Worm (Caenorhabditis elegans) whole organism, early embryonic: Measurements from ENCODE around the gene egl-4.

Source experiments
- B0310.2 ChIP-seq: sonication (generic microtip); optimal IDR thresholded peaks from 2 replicates; lab custom pipeline; 2016; ENCODE audit warnings: mild to moderate bottlenecking, missing genetic modification characterization, missing compliant biosample characterization
- ama-1 ChIP-seq: fragments of 150-350 bp; optimal IDR thresholded peaks from 2 replicates; lab custom pipeline; 2014
- ceh-36 ChIP-seq: sonication (generic microtip); optimal IDR thresholded peaks from 2 replicates; lab custom pipeline; 2016; ENCODE audit warnings: missing genetic modification characterization, inconsistent platforms, missing compliant biosample characterization
- ets-7 ChIP-seq: sonication (generic microtip); optimal IDR thresholded peaks from 2 replicates; lab custom pipeline; 2016; ENCODE audit warnings: missing genotype, missing genetic modification characterization, missing compliant biosample characterization
- flt-1 ChIP-seq: fragments of 200-800 bp; sonication (Bioruptor generic); IDR thresholded peaks from 2 replicates; pipeline ENCODE4 v1.3.6; 2022; ENCODE audit warnings: missing genetic modification characterization, missing compliant biosample characterization
- hmg-4 ChIP-seq: fragments of 200-800 bp; sonication (Bioruptor generic); optimal IDR thresholded peaks from 2 replicates; lab custom pipeline; 2018; ENCODE audit warnings: mild to moderate bottlenecking, missing genetic modification characterization, missing compliant biosample characterization

ce11 chrIV:1844624-1845023, 3.2 kb upstream of the egl-4 start:
- no peak for TF ChIP-seq ets-7 (tag; lab: Kevin White, UChicago)
- TF ChIP-seq ama-1 (lab: Kevin White, UChicago): no peak
- no peak for TF ChIP-seq flt-1 (GFP tag; lab: Robert Waterston, UW)
- TF ChIP-seq B0310.2 (tag; lab: Kevin White, UChicago): no peak
- no peak for TF ChIP-seq hmg-4 (GFP tag; lab: Kevin White, UChicago)
- TF ChIP-seq ceh-36: no peak
